Worm (Caenorhabditis elegans) whole organism, L4 larva: ENCODE measurements around the gene mrps-31.

ENCODE experiments used
- D1046.2 ChIP-seq: fragments of 200-800 bp; sonication (Bioruptor generic); IDR thresholded peaks from 2 replicates; pipeline ENCODE4 v1.3.6; 2022; ENCODE audit warnings: missing genetic modification characterization, missing compliant biosample characterization
- F26F4.8 ChIP-seq: fragments of 200-800 bp; sonication (Bioruptor generic); conservative IDR thresholded peaks from 2 replicates; pipeline ENCODE4 v1.3.6; 2022; ENCODE audit warnings: missing genetic modification characterization, missing compliant biosample characterization
- F37D6.2 ChIP-seq: sonication (generic microtip); optimal IDR thresholded peaks from 2 replicates; lab custom pipeline; 2016; ENCODE audit warnings: mild to moderate bottlenecking, missing genetic modification characterization, missing compliant biosample characterization
- T20F7.1 ChIP-seq: fragments of 200-800 bp; sonication (Bioruptor generic); optimal IDR thresholded peaks from 2 replicates; lab custom pipeline; 2018; ENCODE audit warnings: mild to moderate bottlenecking, missing genetic modification characterization, missing compliant biosample characterization
- Y5F2A.4 ChIP-seq: fragments of 200-800 bp; sonication (Bioruptor generic); optimal IDR thresholded peaks from 2 replicates; lab custom pipeline; 2018; ENCODE audit warnings: mild to moderate bottlenecking, missing genetic modification characterization, missing compliant biosample characterization
- Y75B8A.6 ChIP-seq: fragments of 200-800 bp; sonication (Bioruptor generic); IDR thresholded peaks from 2 replicates; pipeline ENCODE4 v1.3.6; 2022; ENCODE audit warnings: missing genetic modification reagents, missing genetic modification characterization, missing compliant biosample characterization
- ceh-20 ChIP-seq: fragments of 200-800 bp; sonication (Bioruptor generic); IDR thresholded peaks from 2 replicates; pipeline ENCODE4 v1.3.6; 2022; ENCODE audit warnings: missing genetic modification reagents, missing genetic modification characterization, missing compliant biosample characterization
- ceh-32 ChIP-seq: sonication (generic microtip); optimal IDR thresholded peaks from 2 replicates; lab custom pipeline; 2016; ENCODE audit warnings: mild to moderate bottlenecking, missing genetic modification characterization, missing compliant biosample characterization; ENCODE audit not compliant: poor library complexity
- ceh-44 ChIP-seq: fragments of 200-800 bp; sonication (Bioruptor generic); IDR thresholded peaks from 2 replicates; pipeline ENCODE4 v1.3.6; 2022; ENCODE audit warnings: missing genetic modification reagents, missing genetic modification characterization, missing compliant biosample characterization
- ceh-82 ChIP-seq: sonication (generic microtip); optimal IDR thresholded peaks from 2 replicates; lab custom pipeline; 2017; ENCODE audit warnings: missing biosample characterization, missing genetic modification characterization
- ces-1 ChIP-seq: fragments of 150-350 bp; sonication (generic microtip); optimal IDR thresholded peaks from 4 replicates; lab custom pipeline; 2014; ENCODE audit warnings: missing biosample characterization, missing genetic modification reagents, missing genetic modification characterization
- cey-2 ChIP-seq: sonication (generic microtip); optimal IDR thresholded peaks from 3 replicates; lab custom pipeline; 2017; ENCODE audit warnings: missing genetic modification characterization, mild to moderate bottlenecking, missing compliant biosample characterization, antibody characterized with exemption, borderline replicate concordance; ENCODE audit not compliant: insufficient read depth
- daf-16 ChIP-seq, 3 experiments: sonication (generic microtip); optimal IDR thresholded peaks; 2 replicates each; lab custom pipeline; 2016 to 2017; ENCODE audit warnings: missing genetic modification characterization in 3 of 3, missing genetic modification reagents in 3 of 3, mild to moderate bottlenecking in 2 of 3, missing compliant biosample characterization in 2 of 3, missing biosample characterization in 1 of 3, moderate library complexity in 1 of 3
- daf-19 ChIP-seq: fragments of 200-800 bp; sonication (Bioruptor generic); conservative IDR thresholded peaks from 2 replicates; pipeline ENCODE4 v1.3.6; 2022; ENCODE audit warnings: missing genetic modification characterization, missing compliant biosample characterization
- daf-8 ChIP-seq: fragments of 200-800 bp; sonication (Bioruptor generic); IDR thresholded peaks from 2 replicates; pipeline ENCODE4 v1.3.6; 2022; ENCODE audit warnings: missing genetic modification characterization, missing compliant biosample characterization
- dmd-8 ChIP-seq: fragments of 200-800 bp; sonication (Bioruptor generic); IDR thresholded peaks from 2 replicates; pipeline ENCODE4 v1.3.6; 2022; ENCODE audit warnings: missing genetic modification characterization, missing compliant biosample characterization
- dmd-9 ChIP-seq: fragments of 200-800 bp; sonication (Bioruptor generic); IDR thresholded peaks from 2 replicates; pipeline ENCODE4 v1.3.6; 2022; ENCODE audit warnings: missing genetic modification reagents, missing genetic modification characterization, missing compliant biosample characterization
- dpl-1 ChIP-seq: fragments of 150-350 bp; optimal IDR thresholded peaks from 2 replicates; lab custom pipeline; 2014; ENCODE audit warnings: missing biosample characterization, missing genetic modification reagents, missing genetic modification characterization
- duxl-1 ChIP-seq: sonication (generic microtip); optimal IDR thresholded peaks from 2 replicates; lab custom pipeline; 2016; ENCODE audit warnings: mild to moderate bottlenecking, missing genetic modification characterization, moderate library complexity, missing compliant biosample characterization; ENCODE audit not compliant: poor library complexity
- dve-1 ChIP-seq: sonication (generic microtip); optimal IDR thresholded peaks from 2 replicates; lab custom pipeline; 2017; ENCODE audit warnings: antibody characterized with exemption, mild to moderate bottlenecking, missing genetic modification characterization, missing compliant biosample characterization; ENCODE audit not compliant: insufficient read depth
- egl-27 ChIP-seq: sonication (generic microtip); optimal IDR thresholded peaks from 3 replicates; lab custom pipeline; 2017; ENCODE audit warnings: missing biosample characterization, missing genetic modification reagents, missing genetic modification characterization
- egl-43 ChIP-seq: fragments of 200-800 bp; sonication (Bioruptor generic); IDR thresholded peaks from 2 replicates; pipeline ENCODE4 v1.3.6; 2022; ENCODE audit warnings: missing genetic modification reagents, missing genetic modification characterization, missing compliant biosample characterization
- gei-8 ChIP-seq: fragments of 200-800 bp; sonication (Bioruptor generic); optimal IDR thresholded peaks from 2 replicates; lab custom pipeline; 2018; ENCODE audit warnings: mild to moderate bottlenecking, missing genetic modification characterization, missing compliant biosample characterization
- hif-1 ChIP-seq, 2 experiments: sonication (generic microtip); optimal IDR thresholded peaks; 2 replicates each; lab custom pipeline; 2016 to 2017; ENCODE audit warnings: missing compliant biosample characterization in 2 of 2, missing genetic modification characterization in 2 of 2, missing genetic modification reagents in 2 of 2, missing genotype in 2 of 2, mild to moderate bottlenecking in 1 of 2
- lin-39 ChIP-seq: fragments of 150-350 bp; optimal IDR thresholded peaks from 2 replicates; lab custom pipeline; 2014; ENCODE audit warnings: missing biosample characterization, missing genetic modification reagents, missing genetic modification characterization
- madf-9 ChIP-seq: fragments of 200-800 bp; sonication (Bioruptor generic); conservative IDR thresholded peaks from 2 replicates; pipeline ENCODE4 v1.3.6; 2022; ENCODE audit warnings: missing genetic modification reagents, missing genetic modification characterization, missing compliant biosample characterization
- mdt-29 ChIP-seq: fragments of 200-800 bp; sonication (Bioruptor generic); IDR thresholded peaks from 2 replicates; pipeline ENCODE4 v1.3.6; 2022; ENCODE audit warnings: missing genetic modification reagents, missing genetic modification characterization, missing compliant biosample characterization
- mep-1 ChIP-seq: fragments of 150-350 bp; sonication (generic microtip); optimal IDR thresholded peaks from 3 replicates; lab custom pipeline; 2014; ENCODE audit warnings: missing biosample characterization, missing genetic modification characterization
- mes-2 ChIP-seq: sonication (generic microtip); optimal IDR thresholded peaks from 2 replicates; lab custom pipeline; 2016; ENCODE audit warnings: missing genotype, mild to moderate bottlenecking, missing genetic modification characterization, missing compliant biosample characterization; ENCODE audit not compliant: poor library complexity, severe bottlenecking
- mxl-2 ChIP-seq: fragments of 200-800 bp; sonication (Bioruptor generic); conservative IDR thresholded peaks from 2 replicates; pipeline ENCODE4 v1.3.6; 2022; ENCODE audit warnings: missing genetic modification reagents, missing genetic modification characterization, missing compliant biosample characterization
- mxl-3 ChIP-seq: fragments of 200-800 bp; sonication (Bioruptor generic); optimal IDR thresholded peaks from 2 replicates; lab custom pipeline; 2018; ENCODE audit warnings: mild to moderate bottlenecking, missing genetic modification characterization, missing compliant biosample characterization
- nhr-10 ChIP-seq: fragments of 150-350 bp; optimal IDR thresholded peaks from 2 replicates; lab custom pipeline; 2014; ENCODE audit warnings: missing biosample characterization, missing genetic modification characterization
- nhr-102 ChIP-seq: sonication (generic microtip); optimal IDR thresholded peaks from 2 replicates; lab custom pipeline; 2016; ENCODE audit warnings: mild to moderate bottlenecking, missing genetic modification characterization, moderate library complexity, missing compliant biosample characterization
- nhr-42 ChIP-seq: fragments of 200-800 bp; sonication (Bioruptor generic); IDR thresholded peaks from 2 replicates; pipeline ENCODE4 v1.3.6; 2022; ENCODE audit warnings: missing genetic modification characterization, missing compliant biosample characterization
- nhr-48 ChIP-seq: sonication (generic microtip); optimal IDR thresholded peaks from 2 replicates; lab custom pipeline; 2016; ENCODE audit warnings: mild to moderate bottlenecking, missing genetic modification characterization, missing compliant biosample characterization
- nhr-77 ChIP-seq: fragments of 150-350 bp; optimal IDR thresholded peaks from 2 replicates; lab custom pipeline; 2014; ENCODE audit warnings: missing biosample characterization, missing genetic modification characterization
- pha-4 ChIP-seq, 2 experiments: fragments of 150-350 bp in 1 of 2; fragments of 200-800 bp in 1 of 2; sonication (Bioruptor generic) in 1 of 2; IDR thresholded peaks in 1 of 2; optimal IDR thresholded peaks in 1 of 2; 2 replicates each; pipeline versions ENCODE4 v1.3.6 to Lab custom; 2014 to 2022; ENCODE audit warnings: missing genetic modification characterization in 2 of 2, missing genetic modification reagents in 2 of 2, missing biosample characterization in 1 of 2, missing compliant biosample characterization in 1 of 2
- saeg-2 ChIP-seq: fragments of 200-800 bp; sonication (Bioruptor generic); IDR thresholded peaks from 2 replicates; pipeline ENCODE4 v1.3.6; 2022; ENCODE audit warnings: missing genetic modification reagents, missing genetic modification characterization, missing compliant biosample characterization
- snpc-1.2 ChIP-seq: fragments of 200-800 bp; sonication (Bioruptor generic); IDR thresholded peaks from 2 replicates; pipeline ENCODE4 v1.3.6; 2022; ENCODE audit warnings: missing genetic modification reagents, missing genetic modification characterization, missing compliant biosample characterization
- snpc-4 ChIP-seq: fragments of 150-350 bp; optimal IDR thresholded peaks from 2 replicates; lab custom pipeline; 2014; ENCODE audit warnings: missing biosample characterization, missing genetic modification characterization
- spr-1 ChIP-seq: sonication (generic microtip); optimal IDR thresholded peaks from 2 replicates; lab custom pipeline; 2016; ENCODE audit warnings: mild to moderate bottlenecking, missing genetic modification characterization, missing compliant biosample characterization
- tag-97 ChIP-seq: fragments of 200-800 bp; sonication (Bioruptor generic); IDR thresholded peaks from 2 replicates; pipeline ENCODE4 v1.3.6; 2022; ENCODE audit warnings: missing genetic modification characterization, missing compliant biosample characterization
- tra-1 ChIP-seq: fragments of 200-800 bp; sonication (Bioruptor generic); IDR thresholded peaks from 2 replicates; pipeline ENCODE4 v1.3.6; 2022; ENCODE audit warnings: missing genetic modification reagents, missing genetic modification characterization, missing compliant biosample characterization
- unc-130 ChIP-seq: sonication (generic microtip); optimal IDR thresholded peaks from 2 replicates; lab custom pipeline; 2016; ENCODE audit warnings: missing genetic modification reagents, missing genetic modification characterization, missing compliant biosample characterization
- unc-39 ChIP-seq: sonication (generic microtip); optimal IDR thresholded peaks from 2 replicates; lab custom pipeline; 2017; ENCODE audit warnings: missing biosample characterization, missing genetic modification characterization
- unc-62 ChIP-seq, 3 experiments: fragments of 150-350 bp in 1 of 3; sonication (generic microtip); optimal IDR thresholded peaks in 2 of 3; peaks in 1 of 3; 1 replicate in 1 of 3; 2 replicates in 2 of 3; lab custom pipeline; 2014 to 2017; ENCODE audit warnings: missing biosample characterization in 3 of 3, missing genetic modification characterization in 3 of 3, missing genetic modification reagents in 3 of 3, missing genotype in 1 of 3
- vab-7 ChIP-seq: fragments of 200-800 bp; sonication (Bioruptor generic); IDR thresholded peaks from 2 replicates; pipeline ENCODE4 v1.3.6; 2022; ENCODE audit warnings: missing genetic modification reagents, missing genetic modification characterization, missing compliant biosample characterization
- zip-2 ChIP-seq: fragments of 150-350 bp; optimal IDR thresholded peaks from 2 replicates; lab custom pipeline; 2014; ENCODE audit warnings: missing biosample characterization, missing genetic modification characterization
- ztf-7 ChIP-seq: fragments of 150-350 bp; optimal IDR thresholded peaks from 2 replicates; lab custom pipeline; 2014; ENCODE audit warnings: missing biosample characterization, missing genetic modification characterization

Gene mrps-31

ce11 chrIII:3677378-3677777, 47.2 kb upstream of the mrps-31 start (continued):
- TF ChIP-seq unc-39 (tag; lab: Kevin White, UChicago) (no peak), dmd-8 (GFP tag; lab: Robert Waterston, UW) (no peak), nhr-10 (tag; lab: Kevin White, UChicago) (no peak), nhr-102 (no peak), mxl-2 (GFP tag; lab: Robert Waterston, UW) (no peak), unc-130 (GFP tag; lab: Kevin White, UChicago) (no peak), ces-1 (peak; percentile 43), cey-2 (tag; lab: Kevin White, UChicago) (no peak), daf-19 (no peak), daf-8 (GFP tag; lab: Robert Waterston, UW) (no peak), Y5F2A.4 (GFP tag; lab: Kevin White, UChicago) (no peak), mep-1 (tag; lab: Kevin White, UChicago) (peak; percentile 74), dmd-9 (GFP tag; lab: Robert Waterston, UW) (no peak), pha-4 (GFP tag; IDR thresholded peaks at IDR 0.05; lab: Robert Waterston, UW) (peak; percentile 52), pha-4 (tag; optimal IDR thresholded peaks at IDR 0.05; lab: Kevin White, UChicago) (no peak), tra-1 (no peak), lin-39 (peak; percentile 61), T20F7.1 (no peak), nhr-48 (tag; lab: Kevin White, UChicago) (peak; percentile 33), nhr-42 (GFP tag; lab: Robert Waterston, UW) (no peak), egl-43 (GFP tag; lab: Robert Waterston, UW) (peak; percentile 72), ceh-44 (GFP tag; lab: Robert Waterston, UW) (no peak), ceh-32 (no peak), D1046.2 (GFP tag; lab: Robert Waterston, UW) (no peak), madf-9 (no peak), ceh-20 (GFP tag; lab: Robert Waterston, UW) (0 out of 2 replicates have a peak, but pooled peaks have one; percentile 52), daf-16 (GFP tag; optimal IDR thresholded peaks at IDR 0.05; lab: Kevin White, UChicago) (peak in 1 of 2 experiments; percentile 59), daf-16 (tag; optimal IDR thresholded peaks at IDR 0.05; lab: Kevin White, UChicago) (no peak), ztf-7 (tag; lab: Kevin White, UChicago) (no peak), mdt-29 (no peak), unc-62 (GFP tag; optimal IDR thresholded peaks at IDR 0.05 in 1 of 2; lab: Kevin White, UChicago) (no peak), unc-62 (tag; optimal IDR thresholded peaks at IDR 0.05; lab: Kevin White, UChicago) (no peak), gei-8 (GFP tag; lab: Kevin White, UChicago) (no peak), snpc-4 (no peak), mes-2 (peak; percentile 20), tag-97 (GFP tag; lab: Robert Waterston, UW) (no peak), dve-1 (tag; lab: Kevin White, UChicago) (peak; percentile 32), snpc-1.2 (GFP tag; lab: Robert Waterston, UW) (no peak), duxl-1 (tag; lab: Kevin White, UChicago) (no peak), spr-1 (tag; lab: Kevin White, UChicago) (no peak), F26F4.8 (GFP tag; lab: Robert Waterston, UW) (no peak), Y75B8A.6 (GFP tag; lab: Robert Waterston, UW) (no peak), mxl-3 (no peak), nhr-77 (no peak), hif-1 (tag; optimal IDR thresholded peaks at IDR 0.05; lab: Kevin White, UChicago) (peak in 1 of 2 experiments; percentile 65), egl-27 (no peak), dpl-1 (GFP tag; lab: Kevin White, UChicago) (peak; percentile 29), ceh-82 (tag; lab: Kevin White, UChicago) (no peak), vab-7 (GFP tag; lab: Robert Waterston, UW) (no peak), F37D6.2 (tag; lab: Kevin White, UChicago) (peak; percentile 43), saeg-2 (GFP tag; lab: Robert Waterston, UW) (peak; percentile 9; the same call in 1 of the 2 replicates), zip-2 (no peak)
